Fruit fly (Drosophila melanogaster): ENCODE measurements around the gene pad.

The pad gene

DNA sequence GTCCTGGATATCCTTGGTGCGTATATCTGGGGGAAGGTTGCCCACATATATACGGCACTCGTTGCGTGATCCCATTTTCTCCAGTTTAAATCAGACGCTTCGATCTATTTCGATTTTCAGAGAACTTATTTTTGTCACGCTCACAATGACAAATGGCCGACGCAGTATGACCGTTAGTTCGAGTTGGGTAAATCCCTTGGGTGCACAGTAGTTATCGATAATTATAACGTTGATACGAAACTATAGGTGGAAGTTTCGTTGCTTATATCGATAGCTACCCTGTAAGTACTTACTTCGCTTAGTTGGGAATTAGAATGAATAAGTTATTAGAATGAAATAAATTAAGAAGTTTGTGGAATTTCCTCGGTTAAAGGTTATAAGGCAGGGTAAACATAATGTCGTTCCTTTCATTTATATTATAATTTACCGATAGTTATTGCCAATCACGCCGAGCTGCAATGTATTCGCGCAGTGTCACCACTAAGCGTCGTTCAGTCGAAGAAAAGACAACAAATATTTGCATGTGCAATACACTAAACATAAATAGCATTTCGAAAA is at the start of gene pad, which contains the start of gene SF2 (continued):
- no peak for TF ChIP-seq zf30C (GFP tag; optimal IDR thresholded peaks at IDR 0.05)
- peak; percentile 55; the same call in 1 of the 3 replicates for TF ChIP-seq ken (GFP tag; IDR thresholded peaks at IDR 0.05)
- TF ChIP-seq CG18262 (tag; optimal IDR thresholded peaks at IDR 0.05): peak; percentile 78
- TF ChIP-seq CG15514 (GFP tag; optimal IDR thresholded peaks at IDR 0.05): peak; percentile 68
- peak; percentile 33 for TF ChIP-seq nom (GFP tag; optimal IDR thresholded peaks at IDR 0.05)
- peak; percentile 97 for TF ChIP-seq sna (GFP tag; IDR thresholded peaks at IDR 0.05; ENCODE audit: partially characterized antibody)
- TF ChIP-seq Oli (tag; optimal IDR thresholded peaks at IDR 0.05): peak; percentile 65
- peak in 1 of 2 experiments; percentile 51 for TF ChIP-seq crp (GFP tag; optimal IDR thresholded peaks at IDR 0.05)
- peak; percentile 81 for TF ChIP-seq Ptx1 (GFP tag; IDR thresholded peaks at IDR 0.05)
- no peak for TF ChIP-seq lov (optimal IDR thresholded peaks at IDR 0.05)
- TF ChIP-seq lov (GFP tag; IDR thresholded peaks at IDR 0.05): no peak
- TF ChIP-seq CG10366 (GFP tag; IDR thresholded peaks at IDR 0.05): 0 out of 2 replicates have a peak, but pooled peaks have one; percentile 60
- TF ChIP-seq oc (tag; optimal IDR thresholded peaks at IDR 0.05): peak; percentile 17
- TF ChIP-seq CG2202 (tag; optimal IDR thresholded peaks at IDR 0.05): peak; percentile 59
- no peak for TF ChIP-seq Dfd (GFP tag; optimal IDR thresholded peaks at IDR 0.05)
- TF ChIP-seq nau (GFP tag; optimal IDR thresholded peaks at IDR 0.05): peak; percentile 65
- TF ChIP-seq CG4282 (GFP tag; optimal IDR thresholded peaks at IDR 0.05): peak; percentile 42
- peak; percentile 55 for TF ChIP-seq Oaz (GFP tag; IDR thresholded peaks at IDR 0.05)
- TF ChIP-seq B-H1 (GFP tag; IDR thresholded peaks at IDR 0.05): peak; percentile 20; the same call in 1 of the 3 replicates
- TF ChIP-seq CG8924 (tag; optimal IDR thresholded peaks at IDR 0.05): peak; percentile 83
- no peak for TF ChIP-seq CG12071 (GFP tag; optimal IDR thresholded peaks at IDR 0.05)
- no peak for TF ChIP-seq CG15479 (GFP tag; optimal IDR thresholded peaks at IDR 0.05)
- no peak for TF ChIP-seq corto (GFP tag; optimal IDR thresholded peaks at IDR 0.05)
- TF ChIP-seq CG4424 (GFP tag; optimal IDR thresholded peaks at IDR 0.05): peak; percentile 83
- TF ChIP-seq tx (GFP tag; optimal IDR thresholded peaks at IDR 0.05): peak; percentile 71
- peak; percentile 69 for TF ChIP-seq Sox100B (GFP tag; optimal IDR thresholded peaks at IDR 0.05)
- peak; percentile 73 for TF ChIP-seq CG10654 (GFP tag; optimal IDR thresholded peaks at IDR 0.05)
- TF ChIP-seq CG11560 (tag; IDR thresholded peaks at IDR 0.05): peak; percentile 52; the same call in 1 of the 3 replicates
- TF ChIP-seq H15 (GFP tag; IDR thresholded peaks at IDR 0.05): peak; percentile 51; the same call in 2 of the 3 replicates
- TF ChIP-seq CG2889 (GFP tag; IDR thresholded peaks at IDR 0.05): peak; percentile 38; the same call in 1 of the 3 replicates
- TF ChIP-seq CG17912 (GFP tag; optimal IDR thresholded peaks at IDR 0.05): peak; percentile 5
- TF ChIP-seq CG34422 (GFP tag; IDR thresholded peaks at IDR 0.05): peak; percentile 53; the same call in 2 of the 3 replicates
- no peak for TF ChIP-seq Gsc (GFP tag; IDR thresholded peaks at IDR 0.05)
- peak; percentile 36 for TF ChIP-seq salm (tag; optimal IDR thresholded peaks at IDR 0.05)
- peak in 1 of 2 experiments; percentile 18 for TF ChIP-seq Eip74EF (GFP tag; optimal IDR thresholded peaks at IDR 0.05)
- TF ChIP-seq CG12744 (GFP tag; optimal IDR thresholded peaks at IDR 0.05): peak; percentile 49
- no peak for TF ChIP-seq luna (GFP tag; optimal IDR thresholded peaks at IDR 0.05)
- TF ChIP-seq CG12104 (GFP tag; optimal IDR thresholded peaks at IDR 0.05): peak; percentile 82
- no peak for TF ChIP-seq ash1 (GFP tag; optimal IDR thresholded peaks at IDR 0.05)
- peak; percentile 22 for TF ChIP-seq Nf-YB (GFP tag; optimal IDR thresholded peaks at IDR 0.05)
- peak; percentile 86 for TF ChIP-seq pho (GFP tag; optimal IDR thresholded peaks at IDR 0.05)
- TF ChIP-seq stwl (tag; optimal IDR thresholded peaks at IDR 0.05): peak; percentile 62
- TF ChIP-seq CG16813 (GFP tag; IDR thresholded peaks at IDR 0.05; ENCODE audit: partially characterized antibody): peak; percentile 98
- TF ChIP-seq CkIIα-i1 (GFP tag; IDR thresholded peaks at IDR 0.05): no peak
- peak; percentile 52 for TF ChIP-seq slou (GFP tag; optimal IDR thresholded peaks at IDR 0.05)
- peak; percentile 12 for TF ChIP-seq tup (GFP tag; optimal IDR thresholded peaks at IDR 0.05)
- peak; percentile 10 for TF ChIP-seq ftz-f1 (GFP tag; optimal IDR thresholded peaks at IDR 0.05)
- no peak for TF ChIP-seq yki (optimal IDR thresholded peaks at IDR 0.05)
- peak; percentile 64 for TF ChIP-seq CG9609 (GFP tag; optimal IDR thresholded peaks at IDR 0.05)
- peak; percentile 36 for TF ChIP-seq ATbp (GFP tag; optimal IDR thresholded peaks at IDR 0.05)
